Fruit fly (Drosophila melanogaster) whole organism, embryonic: Measurements from ENCODE around the gene CG10064.

Source experiments
- Asciz ChIP-seq: fragments of 200-800 bp; sonication (Bioruptor generic); optimal IDR thresholded peaks from 2 replicates; lab custom pipeline; 2017; ENCODE audit warnings: missing biosample characterization, mild to moderate bottlenecking, missing genetic modification characterization, missing genetic modification reagents
- Bgb ChIP-seq: fragments of 200-800 bp; sonication (Bioruptor generic); IDR thresholded peaks from 2 replicates; pipeline ENCODE4 v1.3.6; 2022; ENCODE audit warnings: missing biosample characterization, missing genetic modification characterization; ENCODE audit not compliant: partially characterized antibody
- CG11085 ChIP-seq: fragments of 200-800 bp; sonication (Bioruptor generic); IDR thresholded peaks from 2 replicates; pipeline ENCODE4 v1.3.6; 2022; ENCODE audit warnings: missing biosample characterization, missing genetic modification characterization
- CG11398 ChIP-seq: fragments of 200-800 bp; sonication (Bioruptor generic); optimal IDR thresholded peaks from 2 replicates; lab custom pipeline; 2016; ENCODE audit warnings: missing biosample characterization, missing genetic modification characterization
- CG11504 ChIP-seq: fragments of 200-800 bp; sonication (Bioruptor generic); optimal IDR thresholded peaks from 3 replicates; lab custom pipeline; 2019; ENCODE audit warnings: missing biosample characterization, mild to moderate bottlenecking, missing genetic modification characterization, moderate library complexity
- CG12744 ChIP-seq: fragments of 200-800 bp; sonication (Bioruptor generic); optimal IDR thresholded peaks from 2 replicates; lab custom pipeline; 2016; ENCODE audit warnings: missing biosample characterization, missing genetic modification characterization
- CG13123 ChIP-seq: fragments of 200-800 bp; sonication (Bioruptor generic); optimal IDR thresholded peaks from 2 replicates; lab custom pipeline; 2016; ENCODE audit warnings: missing biosample characterization, missing genetic modification characterization
- CG13287 ChIP-seq: fragments of 200-800 bp; sonication (Bioruptor generic); IDR thresholded peaks from 2 replicates; pipeline ENCODE4 v1.3.6; 2022; ENCODE audit warnings: missing biosample characterization, missing genetic modification characterization; ENCODE audit not compliant: partially characterized antibody
- CG13775 ChIP-seq: fragments of 200-800 bp; sonication (Bioruptor generic); optimal IDR thresholded peaks from 3 replicates; lab custom pipeline; 2017; ENCODE audit warnings: missing biosample characterization, mild to moderate bottlenecking, missing genetic modification characterization
- CG14014 ChIP-seq: fragments of 200-800 bp; sonication (Bioruptor generic); IDR thresholded peaks from 2 replicates; pipeline ENCODE4 v1.3.6; 2022; ENCODE audit warnings: missing biosample characterization, missing genetic modification characterization
- CG14667 ChIP-seq: fragments of 200-800 bp; sonication (Bioruptor generic); IDR thresholded peaks from 2 replicates; pipeline ENCODE4 v1.3.6; 2022; ENCODE audit warnings: missing biosample characterization, missing genetic modification characterization
- CG15073 ChIP-seq: fragments of 200-800 bp; sonication (Bioruptor generic); optimal IDR thresholded peaks from 2 replicates; lab custom pipeline; 2016; ENCODE audit warnings: missing biosample characterization, missing genetic modification characterization
- CG15269 ChIP-seq: fragments of 200-800 bp; sonication (Bioruptor generic); optimal IDR thresholded peaks from 2 replicates; lab custom pipeline; 2018; ENCODE audit warnings: missing biosample characterization, mild to moderate bottlenecking, missing genetic modification characterization, moderate library complexity
- CG15479 ChIP-seq: fragments of 200-800 bp; sonication (Bioruptor generic); optimal IDR thresholded peaks from 3 replicates; lab custom pipeline; 2019; ENCODE audit warnings: missing biosample characterization, mild to moderate bottlenecking, missing genetic modification characterization, moderate library complexity
- CG17328 ChIP-seq: fragments of 200-800 bp; sonication (Bioruptor generic); IDR thresholded peaks from 2 replicates; pipeline ENCODE4 v1.3.6; 2022; ENCODE audit warnings: missing biosample characterization, missing genetic modification characterization
- CG1792 ChIP-seq: fragments of 200-800 bp; sonication (Bioruptor generic); optimal IDR thresholded peaks from 2 replicates; lab custom pipeline; 2016; ENCODE audit warnings: missing biosample characterization, missing genetic modification characterization
- CG18476 ChIP-seq: fragments of 200-800 bp; sonication (Bioruptor generic); optimal IDR thresholded peaks from 2 replicates; lab custom pipeline; 2016; ENCODE audit warnings: missing biosample characterization, mild to moderate bottlenecking, missing genetic modification characterization
- CG2129 ChIP-seq: fragments of 200-800 bp; sonication (Bioruptor generic); IDR thresholded peaks from 2 replicates; pipeline ENCODE4 v1.3.6; 2022; ENCODE audit warnings: missing biosample characterization, missing genetic modification characterization; ENCODE audit not compliant: partially characterized antibody
- CG2712 ChIP-seq: fragments of 200-800 bp; optimal IDR thresholded peaks from 3 replicates; lab custom pipeline; 2019; ENCODE audit warnings: missing biosample characterization, mild to moderate bottlenecking, missing genetic modification characterization, moderate library complexity
- CG31365 ChIP-seq: fragments of 200-800 bp; sonication (Bioruptor generic); optimal IDR thresholded peaks from 2 replicates; lab custom pipeline; 2018; ENCODE audit warnings: missing biosample characterization, mild to moderate bottlenecking, missing genetic modification characterization
- CG32532 ChIP-seq: fragments of 200-800 bp; sonication (Bioruptor generic); IDR thresholded peaks from 2 replicates; pipeline ENCODE4 v1.3.6; 2022; ENCODE audit warnings: missing biosample characterization, missing genetic modification characterization
- CG7271 ChIP-seq: fragments of 200-800 bp; sonication (Bioruptor generic); optimal IDR thresholded peaks from 2 replicates; lab custom pipeline; 2018; ENCODE audit warnings: missing biosample characterization, mild to moderate bottlenecking, missing genetic modification characterization, moderate library complexity
- CG8281 ChIP-seq: fragments of 200-800 bp; sonication (Bioruptor generic); optimal IDR thresholded peaks from 2 replicates; lab custom pipeline; 2018; ENCODE audit warnings: missing biosample characterization, mild to moderate bottlenecking, missing genetic modification characterization, moderate library complexity
- CG9797 ChIP-seq: fragments of 200-800 bp; sonication (Bioruptor generic); optimal IDR thresholded peaks from 3 replicates; lab custom pipeline; 2018; ENCODE audit warnings: missing biosample characterization, mild to moderate bottlenecking, missing genetic modification characterization
- D19A ChIP-seq: fragments of 200-800 bp; optimal IDR thresholded peaks from 3 replicates; lab custom pipeline; 2019; ENCODE audit warnings: missing biosample characterization, mild to moderate bottlenecking, missing genetic modification characterization, moderate library complexity
- Dbx ChIP-seq: fragments of 200-800 bp; sonication (Bioruptor generic); IDR thresholded peaks from 3 replicates; pipeline ENCODE4 v1.3.6; 2022; ENCODE audit warnings: missing biosample characterization, missing genetic modification characterization
- Meics ChIP-seq: fragments of 200-800 bp; sonication (Bioruptor generic); optimal IDR thresholded peaks from 2 replicates; lab custom pipeline; 2017; ENCODE audit warnings: missing biosample characterization, mild to moderate bottlenecking, missing genetic modification characterization
- Myb ChIP-seq: fragments of 200-800 bp; sonication (Bioruptor generic); optimal IDR thresholded peaks from 2 replicates; lab custom pipeline; 2016; ENCODE audit warnings: missing biosample characterization, missing genetic modification characterization
- bab2 ChIP-seq: fragments of 200-800 bp; sonication (Bioruptor generic); optimal IDR thresholded peaks from 2 replicates; lab custom pipeline; 2016; ENCODE audit warnings: missing biosample characterization, missing genetic modification characterization
- bowl ChIP-seq: fragments of 200-800 bp; sonication (Bioruptor generic); IDR thresholded peaks from 2 replicates; pipeline ENCODE4 v1.3.6; 2022; ENCODE audit warnings: missing biosample characterization, missing genetic modification characterization
- corto ChIP-seq: fragments of 200-800 bp; sonication (Bioruptor generic); optimal IDR thresholded peaks from 2 replicates; lab custom pipeline; 2016; ENCODE audit warnings: missing biosample characterization, mild to moderate bottlenecking, missing genetic modification characterization, moderate library complexity
- croc ChIP-seq: fragments of 200-800 bp; sonication (Bioruptor generic); conservative IDR thresholded peaks from 3 replicates; pipeline ENCODE4 v1.3.6; 2022; ENCODE audit warnings: missing biosample characterization, missing genetic modification characterization
- danr ChIP-seq: fragments of 200-800 bp; sonication (Bioruptor generic); IDR thresholded peaks from 2 replicates; pipeline ENCODE4 v1.3.6; 2022; ENCODE audit warnings: missing biosample characterization, missing genetic modification characterization
- dm ChIP-seq: fragments of 200-800 bp; sonication (Bioruptor generic); optimal IDR thresholded peaks from 3 replicates; lab custom pipeline; 2016; ENCODE audit warnings: missing biosample characterization, missing genetic modification characterization
- dmrt11E ChIP-seq: fragments of 200-800 bp; sonication (Bioruptor generic); optimal IDR thresholded peaks from 3 replicates; lab custom pipeline; 2018; ENCODE audit warnings: missing biosample characterization, mild to moderate bottlenecking, missing genetic modification characterization, moderate library complexity
- dmrt99B ChIP-seq: fragments of 200-800 bp; sonication (Bioruptor generic); optimal IDR thresholded peaks from 2 replicates; lab custom pipeline; 2018; ENCODE audit warnings: missing biosample characterization, mild to moderate bottlenecking, missing genetic modification characterization, moderate library complexity
- exex ChIP-seq: fragments of 200-800 bp; sonication (Bioruptor generic); optimal IDR thresholded peaks from 4 replicates; lab custom pipeline; 2018; ENCODE audit warnings: missing biosample characterization, mild to moderate bottlenecking, missing genetic modification characterization, moderate library complexity
- gce ChIP-seq: fragments of 200-800 bp; sonication (Bioruptor generic); IDR thresholded peaks from 3 replicates; pipeline ENCODE4 v1.3.6; 2022; ENCODE audit warnings: missing biosample characterization, missing genetic modification characterization
- lbe ChIP-seq: fragments of 200-800 bp; sonication (Bioruptor generic); optimal IDR thresholded peaks from 2 replicates; lab custom pipeline; 2016; ENCODE audit warnings: missing biosample characterization, mild to moderate bottlenecking, missing genetic modification characterization
- oc ChIP-seq: fragments of 200-800 bp; sonication (Bioruptor generic); optimal IDR thresholded peaks from 2 replicates; lab custom pipeline; 2018; ENCODE audit warnings: missing biosample characterization, mild to moderate bottlenecking, missing genetic modification characterization, moderate library complexity
- odd ChIP-seq: fragments of 200-800 bp; sonication (Bioruptor generic); optimal IDR thresholded peaks from 2 replicates; lab custom pipeline; 2017; ENCODE audit warnings: missing biosample characterization, mild to moderate bottlenecking, missing genetic modification characterization
- org-1 ChIP-seq: fragments of 200-800 bp; sonication (Bioruptor generic); optimal IDR thresholded peaks from 2 replicates; lab custom pipeline; 2017; ENCODE audit warnings: missing biosample characterization, missing genetic modification characterization
- pros ChIP-seq: fragments of 200-800 bp; sonication (Bioruptor generic); optimal IDR thresholded peaks from 3 replicates; lab custom pipeline; 2019; ENCODE audit warnings: missing biosample characterization, mild to moderate bottlenecking, missing genetic modification characterization, moderate library complexity
- sens ChIP-seq: fragments of 200-800 bp; sonication (Bioruptor generic); peaks from one replicate; lab custom pipeline; 2016; ENCODE audit warnings: missing biosample characterization, missing genetic modification characterization
- slou ChIP-seq: fragments of 200-800 bp; sonication (Bioruptor generic); optimal IDR thresholded peaks from 3 replicates; lab custom pipeline; 2016; ENCODE audit warnings: missing biosample characterization, missing genetic modification characterization
- usp ChIP-seq: fragments of >200 bp; optimal IDR thresholded peaks from 2 replicates; lab custom pipeline; 2017; ENCODE audit warnings: missing biosample characterization, missing genetic modification characterization
- vnd ChIP-seq: fragments of 200-800 bp; sonication (Bioruptor generic); IDR thresholded peaks from 3 replicates; pipeline ENCODE4 v1.3.6; 2022; ENCODE audit warnings: missing biosample characterization, missing genetic modification characterization; ENCODE audit not compliant: partially characterized antibody
- z ChIP-seq: fragments of 200-800 bp; sonication (Bioruptor generic); IDR thresholded peaks from 3 replicates; pipeline ENCODE4 v1.3.6; 2022; ENCODE audit warnings: missing biosample characterization, missing genetic modification characterization
- zf30C ChIP-seq: fragments of 200-800 bp; sonication (Bioruptor generic); optimal IDR thresholded peaks from 3 replicates; lab custom pipeline; 2018; ENCODE audit warnings: missing biosample characterization, mild to moderate bottlenecking, missing genetic modification characterization

Gene CG10064

dm6 chr3L:6988942-6989569 is 21.4 kb upstream of the CG10064 start (continued):
- no peak; the same call in 1 of the 2 replicates for TF ChIP-seq CG13287
- peak; percentile 40 for TF ChIP-seq CG15073 (GFP tag; lab: Kevin White, UChicago)
- TF ChIP-seq CG31365 = no peak
- no peak for TF ChIP-seq CG12744 (GFP tag; lab: Kevin White, UChicago)
- peak; percentile 88 for TF ChIP-seq CG14667 (GFP tag; lab: Robert Waterston, UW)
- TF ChIP-seq corto (GFP tag; lab: Kevin White, UChicago) = no peak
- peak; percentile 94 for TF ChIP-seq odd
- TF ChIP-seq Dbx (GFP tag; lab: Robert Waterston, UW) = peak; percentile 77
- no peak for TF ChIP-seq vnd (GFP tag; lab: Robert Waterston, UW)
- TF ChIP-seq CG8281 (tag; lab: Kevin White, UChicago) = peak; percentile 81
- TF ChIP-seq CG17328 (GFP tag; lab: Robert Waterston, UW) = peak; percentile 60; the same call in 1 of the 2 replicates
- TF ChIP-seq CG1792 (GFP tag; lab: Kevin White, UChicago) = peak; percentile 65
- TF ChIP-seq CG15269 (tag; lab: Kevin White, UChicago) = peak; percentile 90
- TF ChIP-seq CG7271 (tag; lab: Kevin White, UChicago) = no peak
- TF ChIP-seq Myb = peak; percentile 30
- TF ChIP-seq usp = no peak
- peak; percentile 25 for TF ChIP-seq CG9797 (GFP tag; lab: Kevin White, UChicago)
- TF ChIP-seq pros = peak; percentile 56
- TF ChIP-seq Meics (GFP tag; lab: Kevin White, UChicago) = peak; percentile 94
- peak; percentile 70 for TF ChIP-seq oc (tag; lab: Kevin White, UChicago)
- peak; percentile 9 for TF ChIP-seq CG15479 (GFP tag; lab: Kevin White, UChicago)
- no peak; the same call in 1 of the 2 replicates for TF ChIP-seq Bgb (GFP tag; lab: Robert Waterston, UW)
- no peak for TF ChIP-seq bowl (GFP tag; lab: Robert Waterston, UW)
- TF ChIP-seq dmrt99B (tag; lab: Kevin White, UChicago) = peak; percentile 96
- TF ChIP-seq D19A (tag; lab: Kevin White, UChicago) = peak; percentile 93
- TF ChIP-seq CG18476 = peak; percentile 90
- TF ChIP-seq Asciz (GFP tag; lab: Kevin White, UChicago) = peak; percentile 95
- TF ChIP-seq zf30C (GFP tag; lab: Kevin White, UChicago) = no peak
- TF ChIP-seq org-1 (GFP tag; lab: Kevin White, UChicago) = peak; percentile 88
- peak; percentile 82 for TF ChIP-seq CG32532
- TF ChIP-seq croc = peak; percentile 87
- TF ChIP-seq dmrt11E (tag; lab: Kevin White, UChicago) = peak; percentile 92
- peak; percentile 97 for TF ChIP-seq CG2712 (tag; lab: Kevin White, UChicago)
- TF ChIP-seq CG11504 (tag; lab: Kevin White, UChicago) = peak; percentile 96
- TF ChIP-seq z (GFP tag; lab: Robert Waterston, UW) = no peak
- TF ChIP-seq lbe = no peak
- TF ChIP-seq gce = peak; percentile 45; the same call in 1 of the 3 replicates
- no peak for TF ChIP-seq CG2129 (GFP tag; lab: Robert Waterston, UW)
- TF ChIP-seq CG11398 (GFP tag; lab: Kevin White, UChicago) = no peak
- peak; percentile 64 for TF ChIP-seq CG13123 (GFP tag; lab: Kevin White, UChicago)
- TF ChIP-seq CG11085 (GFP tag; lab: Robert Waterston, UW) = peak; percentile 52; the same call in 1 of the 2 replicates
- TF ChIP-seq dm = peak; percentile 23
- peak; percentile 91 for TF ChIP-seq CG13775
- peak; percentile 90 for TF ChIP-seq sens
- TF ChIP-seq exex = peak; percentile 64
- TF ChIP-seq danr (GFP tag; lab: Robert Waterston, UW) = peak; percentile 81
- peak; percentile 51; the same call in 1 of the 2 replicates for TF ChIP-seq CG14014 (GFP tag; lab: Robert Waterston, UW)
- peak; percentile 88 for TF ChIP-seq slou (GFP tag; lab: Kevin White, UChicago)
- TF ChIP-seq bab2 (GFP tag; lab: Kevin White, UChicago) = peak; percentile 69
